Worm (Caenorhabditis elegans): ENCODE results near the gene gldi-11.
A peak's percentile ranks its signal among the peaks of the same experiment; 100 is the strongest.

Gene gldi-11

DNA sequence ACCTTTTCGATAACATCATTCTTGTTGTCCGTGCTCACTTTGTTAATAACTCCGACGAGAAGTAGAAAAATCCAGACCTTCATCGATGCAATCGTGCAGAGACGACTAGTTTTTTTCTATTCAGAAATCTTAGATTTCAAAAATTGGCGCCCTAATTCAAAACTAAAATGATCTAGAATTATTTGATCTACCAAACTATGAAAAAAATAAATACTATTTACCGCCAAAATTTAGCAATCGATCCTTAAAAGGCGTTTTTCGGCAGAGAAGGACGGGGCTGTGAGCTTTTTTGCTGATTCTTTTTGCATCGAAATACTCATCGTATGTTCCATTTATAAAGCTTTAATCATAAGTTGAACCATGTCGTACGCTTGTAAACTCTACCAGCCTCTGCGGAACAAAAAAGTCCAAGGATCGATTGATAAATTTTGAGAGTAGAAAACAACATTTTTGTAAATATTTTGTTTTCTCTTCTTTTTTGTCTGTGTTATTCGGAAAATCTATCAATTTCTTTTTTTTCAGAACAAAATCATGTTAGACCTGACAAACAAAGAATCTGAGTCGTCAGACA, 3.9 kb upstream of the gldi-11 start, which contains the start of the genes try-1 and zyg-12:
Gene try-1, minus strand, starts transcription at position 148 of the 571 bp plus-strand sequence.
Gene zyg-12, plus strand, starts transcription at position 521 of the 571 bp plus-strand sequence.
- TF ChIP-seq zip-8 (tag; optimal IDR thresholded peaks at IDR 0.05) = no peak
- no peak for TF ChIP-seq mab-5 (tag; optimal IDR thresholded peaks at IDR 0.05)
- no peak for TF ChIP-seq nhr-12 (tag; optimal IDR thresholded peaks at IDR 0.05)
- TF ChIP-seq unc-39 (tag; optimal IDR thresholded peaks at IDR 0.05) = no peak
- TF ChIP-seq elt-3 (tag; optimal IDR thresholded peaks at IDR 0.05) = no peak
- TF ChIP-seq ceh-39 (tag; optimal IDR thresholded peaks at IDR 0.05) = no peak
- no peak for TF ChIP-seq sem-2 (GFP tag; optimal IDR thresholded peaks at IDR 0.05)
- TF ChIP-seq unc-62 (GFP tag; optimal IDR thresholded peaks at IDR 0.05) = no peak
- TF ChIP-seq hlh-1 (tag; optimal IDR thresholded peaks at IDR 0.05) = no peak
- TF ChIP-seq ceh-83 (GFP tag; optimal IDR thresholded peaks at IDR 0.05) = no peak
- TF ChIP-seq pha-4 (tag; optimal IDR thresholded peaks at IDR 0.05) = no peak
- no peak for TF ChIP-seq ztf-11 (tag; optimal IDR thresholded peaks at IDR 0.05)
- no peak for TF ChIP-seq ham-2 (GFP tag; optimal IDR thresholded peaks at IDR 0.05)

DNA sequence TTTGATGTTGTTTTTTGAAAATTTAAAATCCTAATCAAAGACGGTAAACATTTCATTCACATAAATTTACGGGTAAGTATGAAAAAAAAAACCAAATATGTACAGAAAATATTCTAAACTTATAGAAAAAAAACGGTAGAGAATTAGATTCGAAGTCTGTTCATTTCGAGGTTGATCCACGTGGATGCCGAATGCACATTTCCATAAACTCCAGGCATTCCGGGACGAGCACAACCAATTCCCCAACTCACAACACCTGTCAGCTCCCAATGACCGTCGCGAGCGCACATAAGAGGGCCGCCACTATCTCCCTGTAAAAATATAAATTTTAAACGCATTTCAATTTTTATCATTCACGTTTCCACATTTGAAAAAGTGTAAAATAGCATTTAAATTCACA, 2.5 kb upstream of the gldi-11 start:
- no peak for TF ChIP-seq elt-1 (tag; optimal IDR thresholded peaks at IDR 0.05; ENCODE audit: borderline replicate concordance, insufficient read depth)
- no peak for TF ChIP-seq mab-5 (tag; optimal IDR thresholded peaks at IDR 0.05)
- TF ChIP-seq ham-2 (GFP tag; optimal IDR thresholded peaks at IDR 0.05) = no peak
- no peak for TF ChIP-seq ceh-83 (GFP tag; optimal IDR thresholded peaks at IDR 0.05)

DNA sequence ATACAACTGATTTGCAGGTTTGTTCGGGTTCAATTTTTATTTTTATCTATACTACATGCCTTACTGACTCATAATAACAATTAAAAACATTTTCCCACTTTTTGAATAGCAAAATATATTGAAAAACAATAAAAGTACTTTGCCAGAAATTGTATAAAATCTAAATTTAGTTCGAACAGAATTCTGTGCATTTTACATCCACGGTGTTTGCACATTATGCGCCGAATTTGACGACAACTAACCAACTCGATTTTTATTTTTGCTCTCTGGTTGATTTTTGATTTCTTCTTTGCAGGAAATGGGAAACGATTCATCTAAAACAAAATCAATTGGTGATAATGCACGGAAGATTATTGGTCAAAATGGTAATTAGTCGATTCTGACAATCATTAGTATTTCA, 1.2 kb upstream of the gldi-11 start:
- no peak for TF ChIP-seq ham-2 (GFP tag; optimal IDR thresholded peaks at IDR 0.05)
- TF ChIP-seq unc-120 (tag; optimal IDR thresholded peaks at IDR 0.05; ENCODE audit: poor library complexity, severe bottlenecking) = peak; percentile 17
- no peak for TF ChIP-seq snpc-4 (tag; optimal IDR thresholded peaks at IDR 0.05)

DNA sequence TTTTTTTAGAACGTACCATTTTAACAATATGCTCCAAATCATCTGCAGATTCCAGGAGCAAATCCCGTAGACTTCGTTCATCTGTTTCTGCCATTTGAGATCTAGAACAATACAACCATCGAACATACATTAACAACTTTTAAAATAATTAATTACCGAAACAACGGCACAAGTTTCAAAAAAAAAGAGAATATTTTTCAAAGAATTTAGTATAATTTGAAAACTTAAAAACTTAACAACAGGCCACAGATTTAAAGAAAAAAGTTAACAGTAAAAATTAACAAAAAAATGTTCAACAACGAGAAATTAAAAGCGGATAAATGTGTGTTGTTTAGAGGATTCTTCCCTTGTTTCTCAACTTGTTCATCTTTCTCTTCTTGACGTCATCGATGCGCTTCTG, 1.7 kb downstream of the gldi-11 start, which contains the start of gene mdt-4:
Gene mdt-4, minus strand, starts transcription at position 101 of the 400 bp plus-strand sequence.
- TF ChIP-seq cnd-1 (tag; optimal IDR thresholded peaks at IDR 0.05) = no peak
- no peak for TF ChIP-seq drap-1 (GFP tag; optimal IDR thresholded peaks at IDR 0.05)

DNA sequence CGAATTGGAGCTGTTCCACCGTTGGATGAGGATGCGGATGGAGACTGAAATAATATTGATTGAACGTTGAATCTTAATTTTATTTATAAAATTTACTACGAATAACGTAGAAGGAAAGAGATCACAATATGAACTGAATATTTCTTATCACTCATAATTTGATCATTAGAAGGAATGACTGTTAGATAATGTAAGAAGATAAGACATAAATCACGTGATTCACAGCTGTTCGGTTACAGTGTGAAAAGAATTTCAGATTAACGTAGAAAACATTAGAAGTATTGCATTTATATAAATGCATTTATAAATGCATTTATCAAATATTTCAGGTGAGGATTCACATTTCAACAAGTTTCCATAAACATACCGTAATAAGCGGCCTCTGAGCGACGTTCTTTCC, 2.8 kb downstream of the gldi-11 start:
- TF ChIP-seq lin-32 (GFP tag; optimal IDR thresholded peaks at IDR 0.05) (no peak), ham-2 (GFP tag; optimal IDR thresholded peaks at IDR 0.05) (no peak)

DNA sequence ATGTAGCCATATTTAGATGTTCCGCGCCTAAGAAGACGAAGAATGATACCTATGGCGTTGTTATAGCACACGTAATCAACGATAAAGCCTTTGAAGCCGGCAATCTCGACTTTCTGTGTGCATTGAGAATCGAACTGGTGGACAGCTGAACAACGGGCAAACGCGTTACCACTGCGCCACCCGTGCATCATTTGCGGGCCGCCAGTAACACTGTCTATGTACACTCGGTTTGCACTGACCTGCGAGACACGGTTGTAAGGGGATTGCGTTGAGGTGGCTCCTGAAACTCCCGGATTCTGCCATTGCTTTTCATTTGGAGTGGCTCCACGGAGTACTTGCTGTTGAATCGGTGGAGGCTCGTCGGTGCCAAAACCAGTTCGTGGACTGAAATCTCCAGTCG, 3.2 kb downstream of the gldi-11 start:
- TF ChIP-seq M03D4.4 (tag; optimal IDR thresholded peaks at IDR 0.05) (peak; percentile 84), ham-2 (GFP tag; optimal IDR thresholded peaks at IDR 0.05) (peak; percentile 90), ztf-11 (tag; optimal IDR thresholded peaks at IDR 0.05) (no peak), mep-1 (tag; optimal IDR thresholded peaks at IDR 0.05) (no peak), nhr-28 (tag; optimal IDR thresholded peaks at IDR 0.05) (no peak), mls-2 (tag; optimal IDR thresholded peaks at IDR 0.05) (peak; percentile 88), nhr-237 (tag; optimal IDR thresholded peaks at IDR 0.05) (no peak), pha-4 (tag; optimal IDR thresholded peaks at IDR 0.05) (peak; percentile 24), nhr-76 (tag; optimal IDR thresholded peaks at IDR 0.05) (peak; percentile 25), elt-3 (tag; optimal IDR thresholded peaks at IDR 0.05) (no peak), nhr-2 (tag; optimal IDR thresholded peaks at IDR 0.05) (no peak), unc-39 (tag; optimal IDR thresholded peaks at IDR 0.05) (no peak), ceh-39 (tag; optimal IDR thresholded peaks at IDR 0.05) (no peak), ceh-83 (GFP tag; optimal IDR thresholded peaks at IDR 0.05) (peak; percentile 90), lin-32 (GFP tag; optimal IDR thresholded peaks at IDR 0.05) (peak; percentile 64), tbx-8 (GFP tag; optimal IDR thresholded peaks at IDR 0.05) (no peak), unc-120 (tag; optimal IDR thresholded peaks at IDR 0.05; ENCODE audit: poor library complexity, severe bottlenecking) (peak; percentile 64), zip-8 (tag; optimal IDR thresholded peaks at IDR 0.05) (no peak), unc-62 (GFP tag; optimal IDR thresholded peaks at IDR 0.05) (no peak), mab-5 (tag; optimal IDR thresholded peaks at IDR 0.05) (no peak), snpc-4 (tag; optimal IDR thresholded peaks at IDR 0.05) (no peak), cnd-1 (tag; optimal IDR thresholded peaks at IDR 0.05) (peak; percentile 92), ceh-43 (GFP tag; optimal IDR thresholded peaks at IDR 0.05) (peak; percentile 72), drap-1 (GFP tag; optimal IDR thresholded peaks at IDR 0.05) (peak; percentile 86), bed-3 (GFP tag; optimal IDR thresholded peaks at IDR 0.05) (peak; percentile 58), ces-1 (GFP tag; optimal IDR thresholded peaks at IDR 0.05) (no peak), hlh-1 (tag; optimal IDR thresholded peaks at IDR 0.05) (no peak), flh-1 (GFP tag; optimal IDR thresholded peaks at IDR 0.05) (peak; percentile 40), sem-2 (GFP tag; optimal IDR thresholded peaks at IDR 0.05) (peak; percentile 75), lsy-2 (tag; optimal IDR thresholded peaks at IDR 0.05) (no peak), nhr-12 (tag; optimal IDR thresholded peaks at IDR 0.05) (no peak), blmp-1 (tag; optimal IDR thresholded peaks at IDR 0.05) (no peak), lin-13 (tag; optimal IDR thresholded peaks at IDR 0.05) (peak; percentile 57), sptf-1 (tag; optimal IDR thresholded peaks at IDR 0.05) (peak; percentile 90), elt-1 (tag; optimal IDR thresholded peaks at IDR 0.05; ENCODE audit: borderline replicate concordance, insufficient read depth) (no peak)

All from whole organism, mixed stage, embryonic.